Fruit fly (Drosophila melanogaster): ENCODE results near the gene Twdlalpha.

dm6 chrX:16775083-16775482 lies 32.4 kb downstream of the Twdlalpha start:
- no peak for TF ChIP-seq Sp1 (GFP tag; optimal IDR thresholded peaks at IDR 0.05)
- no peak for TF ChIP-seq CG9705 (GFP tag; optimal IDR thresholded peaks at IDR 0.05)
- no peak for TF ChIP-seq Hnf4 (GFP tag; optimal IDR thresholded peaks at IDR 0.05)
- no peak for TF ChIP-seq foxo (GFP tag; optimal IDR thresholded peaks at IDR 0.05)
- no peak for TF ChIP-seq CG32264 (GFP tag; optimal IDR thresholded peaks at IDR 0.05)

Data from whole organism, wandering third instar larva.